Fruit fly (Drosophila melanogaster): ENCODE results near the gene CG32024.

Gene CG32024

dm6 chr3L:8825030-8825407 is 17.6 kb downstream of the CG32024 start:
- TF ChIP-seq ara (GFP tag; IDR thresholded peaks at IDR 0.05) (no peak), CG10321 (GFP tag; IDR thresholded peaks at IDR 0.05) (0 out of 2 replicates have a peak, but pooled peaks have one; percentile 12), nom (GFP tag; optimal IDR thresholded peaks at IDR 0.05) (peak; percentile 41), CG17385 (GFP tag; optimal IDR thresholded peaks at IDR 0.05) (no peak), corto (GFP tag; optimal IDR thresholded peaks at IDR 0.05) (peak; percentile 30), bsh (GFP tag; optimal IDR thresholded peaks at IDR 0.05) (peak in 1 of 2 experiments; percentile 15)

dm6 chr3L:8825560-8825959 is 18.2 kb downstream of the CG32024 start:
- no peak for TF ChIP-seq sisA (GFP tag; IDR thresholded peaks at IDR 0.05)
- peak; percentile 31 for TF ChIP-seq Med (GFP tag)
- peak; percentile 33 for TF ChIP-seq Kr (GFP tag; optimal IDR thresholded peaks at IDR 0.05)
- TF ChIP-seq eve (GFP tag; optimal IDR thresholded peaks at IDR 0.05), result peak in 1 of 2 experiments; percentile 47
- no peak for TF ChIP-seq CG17359 (tag; optimal IDR thresholded peaks at IDR 0.05)
- TF ChIP-seq CG17912 (GFP tag; optimal IDR thresholded peaks at IDR 0.05), result no peak
- no peak for TF ChIP-seq Adf1 (GFP tag; IDR thresholded peaks at IDR 0.05)
- no peak for TF ChIP-seq lbe (GFP tag; optimal IDR thresholded peaks at IDR 0.05)
- TF ChIP-seq cg (GFP tag; optimal IDR thresholded peaks at IDR 0.05), result peak; percentile 1
- no peak for TF ChIP-seq yki (optimal IDR thresholded peaks at IDR 0.05)
- no peak for TF ChIP-seq CG8290 (GFP tag; optimal IDR thresholded peaks at IDR 0.05)
- TF ChIP-seq CG8290 (tag; optimal IDR thresholded peaks at IDR 0.05), result no peak
- no peak for TF ChIP-seq tna (GFP tag; IDR thresholded peaks at IDR 0.05; ENCODE audit: partially characterized antibody)
- TF ChIP-seq maf-S (GFP tag; optimal IDR thresholded peaks at IDR 0.05), result no peak
- TF ChIP-seq corto (GFP tag; optimal IDR thresholded peaks at IDR 0.05), result peak; percentile 41
- TF ChIP-seq Tbp (GFP tag; optimal IDR thresholded peaks at IDR 0.05), result no peak
- TF ChIP-seq CG8388 (GFP tag; optimal IDR thresholded peaks at IDR 0.05), result peak; percentile 1
- TF ChIP-seq CG17361 (GFP tag; IDR thresholded peaks at IDR 0.05), result no peak
- TF ChIP-seq sqz (GFP tag; optimal IDR thresholded peaks at IDR 0.05), result peak; percentile 9
- no peak for TF ChIP-seq CG11085 (GFP tag; IDR thresholded peaks at IDR 0.05)
- no peak for TF ChIP-seq E2f1 (GFP tag; IDR thresholded peaks at IDR 0.05)
- TF ChIP-seq CHES-1-like (GFP tag; optimal IDR thresholded peaks at IDR 0.05), result no peak
- TF ChIP-seq pb (GFP tag; optimal IDR thresholded peaks at IDR 0.05), result no peak

- no peak for TF ChIP-seq insv (GFP tag; optimal IDR thresholded peaks at IDR 0.05)
- no peak for TF ChIP-seq Hand (GFP tag; optimal IDR thresholded peaks at IDR 0.05)
- TF ChIP-seq CG17802 (tag; optimal IDR thresholded peaks at IDR 0.05), result peak; percentile 13
- TF ChIP-seq Blimp-1 (GFP tag; optimal IDR thresholded peaks at IDR 0.05), result peak; percentile 36
- TF ChIP-seq hkb (optimal IDR thresholded peaks at IDR 0.05), result no peak
- 0 out of 2 replicates have a peak, but pooled peaks have one; percentile 14 for TF ChIP-seq hkb (GFP tag; IDR thresholded peaks at IDR 0.05)
- 0 out of 3 replicates have a peak, but pooled peaks have one; percentile 29 for TF ChIP-seq so (GFP tag; IDR thresholded peaks at IDR 0.05)
- 0 out of 2 replicates have a peak, but pooled peaks have one; percentile 6 for TF ChIP-seq vvl (GFP tag; IDR thresholded peaks at IDR 0.05)
- 0 out of 3 replicates have a peak, but pooled peaks have one; percentile 31 for TF ChIP-seq CG6791 (GFP tag; IDR thresholded peaks at IDR 0.05; ENCODE audit: partially characterized antibody)
- TF ChIP-seq crol (GFP tag; IDR thresholded peaks at IDR 0.05), result peak; percentile 22; the same call in 1 of the 2 replicates
- TF ChIP-seq H15 (GFP tag; IDR thresholded peaks at IDR 0.05), result no peak
- TF ChIP-seq zen (tag; optimal IDR thresholded peaks at IDR 0.05), result peak; percentile 94
- no peak for TF ChIP-seq CG15696 (tag; optimal IDR thresholded peaks at IDR 0.05)
- TF ChIP-seq Med (GFP tag), result peak; percentile 4
- TF ChIP-seq ci (GFP tag; IDR thresholded peaks at IDR 0.05), result peak; percentile 22; the same call in 1 of the 3 replicates
- TF ChIP-seq Lhr (GFP tag; optimal IDR thresholded peaks at IDR 0.05), result no peak
These were observed 18.6 kb downstream of the CG32024 start for dm6 chr3L:8826038-8826437.

Data from whole organism, embryonic.